Fruit fly (Drosophila melanogaster) whole organism, embryonic: ENCODE results near the gene eIF3d1.

Experiments used
- Abd-B ChIP-seq: fragments of 200-800 bp; sonication (Bioruptor generic); optimal IDR thresholded peaks from 2 replicates; lab custom pipeline; 2018; ENCODE audit warnings: missing biosample characterization, mild to moderate bottlenecking, missing genetic modification characterization, moderate library complexity
- Atf3 ChIP-seq: fragments of 200-800 bp; sonication (Bioruptor generic); optimal IDR thresholded peaks from 3 replicates; lab custom pipeline; 2016; ENCODE audit warnings: missing biosample characterization, missing genetic modification characterization
- B-H2 ChIP-seq: fragments of 200-800 bp; sonication (Bioruptor generic); optimal IDR thresholded peaks from 2 replicates; lab custom pipeline; 2018; ENCODE audit warnings: missing biosample characterization, mild to moderate bottlenecking, missing genetic modification characterization
- Bdp1 ChIP-seq: fragments of 200-800 bp; sonication (Bioruptor generic); optimal IDR thresholded peaks from 3 replicates; lab custom pipeline; 2016; ENCODE audit warnings: missing biosample characterization, missing genetic modification characterization
- CG11085 ChIP-seq: fragments of 200-800 bp; sonication (Bioruptor generic); IDR thresholded peaks from 2 replicates; pipeline ENCODE4 v1.3.6; 2022; ENCODE audit warnings: missing biosample characterization, missing genetic modification characterization
- CG11695 ChIP-seq: fragments of 200-800 bp; sonication (Bioruptor generic); IDR thresholded peaks from 3 replicates; pipeline ENCODE4 v1.3.6; 2022; ENCODE audit warnings: missing biosample characterization, missing genetic modification characterization
- CG12391 ChIP-seq: fragments of 200-800 bp; sonication (Bioruptor generic); optimal IDR thresholded peaks from 3 replicates; lab custom pipeline; 2018; ENCODE audit warnings: missing biosample characterization, mild to moderate bottlenecking, missing genetic modification characterization, moderate library complexity
- CG14014 ChIP-seq: fragments of 200-800 bp; sonication (Bioruptor generic); IDR thresholded peaks from 2 replicates; pipeline ENCODE4 v1.3.6; 2022; ENCODE audit warnings: missing biosample characterization, missing genetic modification characterization
- CG14441 ChIP-seq: fragments of 200-800 bp; sonication (Bioruptor generic); IDR thresholded peaks from 2 replicates; pipeline ENCODE4 v1.3.6; 2022; ENCODE audit warnings: missing biosample characterization, missing genetic modification characterization
- CG14667 ChIP-seq: fragments of 200-800 bp; sonication (Bioruptor generic); IDR thresholded peaks from 2 replicates; pipeline ENCODE4 v1.3.6; 2022; ENCODE audit warnings: missing biosample characterization, missing genetic modification characterization
- CG17359 ChIP-seq: fragments of 200-800 bp; sonication (Bioruptor generic); optimal IDR thresholded peaks from 3 replicates; lab custom pipeline; 2018; ENCODE audit warnings: missing biosample characterization, mild to moderate bottlenecking, missing genetic modification characterization, moderate library complexity
- CG3163 ChIP-seq: fragments of 200-800 bp; sonication (Bioruptor generic); optimal IDR thresholded peaks from 3 replicates; lab custom pipeline; 2016; ENCODE audit warnings: missing biosample characterization, missing genetic modification characterization
- CG4617 ChIP-seq: fragments of 200-800 bp; sonication (Bioruptor generic); optimal IDR thresholded peaks from 3 replicates; lab custom pipeline; 2016; ENCODE audit warnings: missing biosample characterization, missing genetic modification characterization, borderline replicate concordance
- CG4820 ChIP-seq: fragments of 200-800 bp; sonication (Bioruptor generic); optimal IDR thresholded peaks from 3 replicates; lab custom pipeline; 2016; ENCODE audit warnings: missing biosample characterization, missing genetic modification characterization
- CG6654 ChIP-seq: fragments of 200-800 bp; sonication (Bioruptor generic); optimal IDR thresholded peaks from 2 replicates; lab custom pipeline; 2017; ENCODE audit warnings: missing biosample characterization, mild to moderate bottlenecking, missing genetic modification characterization
- CG8290 ChIP-seq, 3 experiments: fragments of 200-800 bp; sonication (Bioruptor generic); optimal IDR thresholded peaks; 2 replicates each; lab custom pipeline; 2016 to 2019; ENCODE audit warnings: missing biosample characterization in 3 of 3, missing genetic modification characterization in 3 of 3, mild to moderate bottlenecking in 2 of 3, moderate library complexity in 1 of 3
- CG8359 ChIP-seq: fragments of 200-800 bp; sonication (Bioruptor generic); optimal IDR thresholded peaks from 2 replicates; lab custom pipeline; 2017; ENCODE audit warnings: missing biosample characterization, mild to moderate bottlenecking, missing genetic modification characterization, borderline replicate concordance
- CG8765 ChIP-seq: fragments of 200-800 bp; sonication (Bioruptor generic); IDR thresholded peaks from 2 replicates; pipeline ENCODE4 v1.3.6; 2022; ENCODE audit warnings: missing biosample characterization, missing genetic modification characterization
- CG8944 ChIP-seq: fragments of 200-800 bp; sonication (Bioruptor generic); optimal IDR thresholded peaks from 3 replicates; lab custom pipeline; 2016; ENCODE audit warnings: missing biosample characterization, missing genetic modification characterization
- CG9876 ChIP-seq: fragments of 200-800 bp; sonication (Bioruptor generic); optimal IDR thresholded peaks from 2 replicates; lab custom pipeline; 2016; ENCODE audit warnings: missing biosample characterization, missing genetic modification characterization
- CG9932 ChIP-seq: fragments of 200-800 bp; sonication (Bioruptor generic); IDR thresholded peaks from 2 replicates; pipeline ENCODE4 v1.3.6; 2022; ENCODE audit warnings: missing biosample characterization, missing genetic modification characterization
- CTCF ChIP-seq: fragments of 200-800 bp; sonication (Bioruptor generic); optimal IDR thresholded peaks from 2 replicates; lab custom pipeline; 2017; ENCODE audit warnings: missing biosample characterization, mild to moderate bottlenecking, missing genetic modification characterization, moderate library complexity
- Dad ChIP-seq: fragments of 200-800 bp; sonication (Bioruptor generic); optimal IDR thresholded peaks from 3 replicates; lab custom pipeline; 2016; ENCODE audit warnings: missing biosample characterization, missing genetic modification characterization
- Dbx ChIP-seq: fragments of 200-800 bp; sonication (Bioruptor generic); IDR thresholded peaks from 3 replicates; pipeline ENCODE4 v1.3.6; 2022; ENCODE audit warnings: missing biosample characterization, missing genetic modification characterization
- Eip74EF ChIP-seq, 2 experiments: fragments of 200-800 bp in 1 of 2; fragments of >200 bp in 1 of 2; sonication (Bioruptor generic) in 1 of 2; optimal IDR thresholded peaks; 2 replicates each; lab custom pipeline; 2017 to 2019; ENCODE audit warnings: missing biosample characterization in 2 of 2, missing genetic modification characterization in 2 of 2, mild to moderate bottlenecking in 1 of 2, moderate library complexity in 1 of 2
- Gug ChIP-seq: fragments of 200-800 bp; sonication (Bioruptor generic); IDR thresholded peaks from 4 replicates; pipeline ENCODE4 v1.3.6; 2022; ENCODE audit warnings: missing biosample characterization, missing genetic modification characterization
- HLH3B ChIP-seq: fragments of 200-800 bp; sonication (Bioruptor generic); IDR thresholded peaks from 2 replicates; pipeline ENCODE4 v1.3.6; 2022; ENCODE audit warnings: missing biosample characterization, missing genetic modification characterization
- Hr39 ChIP-seq: fragments of >200 bp; optimal IDR thresholded peaks from 2 replicates; lab custom pipeline; 2017
- Lhr ChIP-seq: fragments of 200-800 bp; sonication (Bioruptor generic); optimal IDR thresholded peaks from 3 replicates; lab custom pipeline; 2017; ENCODE audit warnings: mild to moderate bottlenecking, missing biosample characterization, missing genetic modification reagents, missing genetic modification characterization
- NFAT ChIP-seq: fragments of 200-800 bp; sonication (Bioruptor generic); IDR thresholded peaks from 2 replicates; pipeline ENCODE4 v1.3.6; 2022; ENCODE audit warnings: missing biosample characterization, missing genetic modification characterization
- NfI ChIP-seq: fragments of 200-800 bp; sonication (Bioruptor generic); optimal IDR thresholded peaks from 3 replicates; lab custom pipeline; 2018; ENCODE audit warnings: missing biosample characterization, mild to moderate bottlenecking, missing genetic modification characterization, moderate library complexity
- Oaz ChIP-seq: fragments of 200-800 bp; sonication (Bioruptor generic); IDR thresholded peaks from 2 replicates; pipeline ENCODE4 v1.3.6; 2022; ENCODE audit warnings: missing biosample characterization, missing genetic modification characterization
- Opbp ChIP-seq: fragments of 200-800 bp; sonication (Bioruptor generic); IDR thresholded peaks from 3 replicates; pipeline ENCODE4 v1.3.6; 2022; ENCODE audit warnings: missing biosample characterization, missing genetic modification characterization; ENCODE audit not compliant: partially characterized antibody
- Tbp ChIP-seq: fragments of >200 bp; optimal IDR thresholded peaks from 2 replicates; lab custom pipeline; 2018; ENCODE audit warnings: missing biosample characterization, missing genetic modification characterization
- Usf ChIP-seq: fragments of 200-800 bp; sonication (Bioruptor generic); optimal IDR thresholded peaks from 2 replicates; lab custom pipeline; 2017; ENCODE audit warnings: missing genotype, missing biosample characterization, missing genetic modification characterization
- aop ChIP-seq: fragments of 200-800 bp; sonication (Bioruptor generic); IDR thresholded peaks from 2 replicates; pipeline ENCODE4 v1.3.6; 2022; ENCODE audit warnings: missing biosample characterization, missing genetic modification characterization
- ato ChIP-seq: fragments of 200-800 bp; sonication (Bioruptor generic); IDR thresholded peaks from 2 replicates; pipeline ENCODE4 v1.3.6; 2022; ENCODE audit warnings: missing biosample characterization, missing genetic modification characterization; ENCODE audit not compliant: partially characterized antibody
- cad ChIP-seq: fragments of >200 bp; optimal IDR thresholded peaks from 2 replicates; lab custom pipeline; 2017; ENCODE audit warnings: missing biosample characterization, missing genetic modification characterization
- crp ChIP-seq, 2 experiments: fragments of 200-800 bp; sonication (Bioruptor generic); optimal IDR thresholded peaks; 2 replicates in 1 of 2; 3 replicates in 1 of 2; lab custom pipeline; 2017; ENCODE audit warnings: missing biosample characterization in 2 of 2, missing genetic modification characterization in 2 of 2, mild to moderate bottlenecking in 1 of 2, moderate library complexity in 1 of 2
- disco-r ChIP-seq: fragments of 200-800 bp; sonication (Bioruptor generic); optimal IDR thresholded peaks from 2 replicates; lab custom pipeline; 2016; ENCODE audit warnings: missing biosample characterization, missing genetic modification characterization
- dmrt11E ChIP-seq: fragments of 200-800 bp; sonication (Bioruptor generic); optimal IDR thresholded peaks from 3 replicates; lab custom pipeline; 2018; ENCODE audit warnings: missing biosample characterization, mild to moderate bottlenecking, missing genetic modification characterization, moderate library complexity
- dmrt99B ChIP-seq: fragments of 200-800 bp; sonication (Bioruptor generic); optimal IDR thresholded peaks from 2 replicates; lab custom pipeline; 2018; ENCODE audit warnings: missing biosample characterization, mild to moderate bottlenecking, missing genetic modification characterization, moderate library complexity
- dysf ChIP-seq: fragments of 200-800 bp; sonication (Bioruptor generic); IDR thresholded peaks from 3 replicates; pipeline ENCODE4 v1.3.6; 2022; ENCODE audit warnings: missing biosample characterization, missing genetic modification characterization
- gt ChIP-seq: fragments of 200-800 bp; sonication (Bioruptor generic); IDR thresholded peaks from 2 replicates; pipeline ENCODE4 v1.3.6; 2022; ENCODE audit warnings: missing biosample characterization, missing genetic modification characterization
- lola ChIP-seq, 3 experiments: fragments of >200 bp in 2 of 3; fragments of 200-800 bp in 1 of 3; sonication (Bioruptor generic) in 1 of 3; optimal IDR thresholded peaks; 2 replicates each; lab custom pipeline; 2017 to 2019; ENCODE audit warnings: missing biosample characterization in 3 of 3, missing genetic modification characterization in 3 of 3, mild to moderate bottlenecking in 1 of 3, moderate library complexity in 1 of 3
- mam ChIP-seq: fragments of 200-800 bp; sonication (Bioruptor generic); optimal IDR thresholded peaks from 3 replicates; lab custom pipeline; 2016; ENCODE audit warnings: missing biosample characterization, missing genetic modification characterization
- odd ChIP-seq: fragments of 200-800 bp; sonication (Bioruptor generic); optimal IDR thresholded peaks from 2 replicates; lab custom pipeline; 2017; ENCODE audit warnings: missing biosample characterization, mild to moderate bottlenecking, missing genetic modification characterization
- pho ChIP-seq: fragments of 200-800 bp; sonication (Bioruptor generic); optimal IDR thresholded peaks from 2 replicates; lab custom pipeline; 2016; ENCODE audit warnings: missing biosample characterization, missing genetic modification characterization
- slp2 ChIP-seq: fragments of 200-800 bp; sonication (Bioruptor generic); optimal IDR thresholded peaks from 2 replicates; lab custom pipeline; 2016; ENCODE audit warnings: missing biosample characterization, missing genetic modification characterization
- sob ChIP-seq: fragments of 200-800 bp; sonication (Bioruptor generic); IDR thresholded peaks from 2 replicates; pipeline ENCODE4 v1.3.6; 2022; ENCODE audit warnings: missing biosample characterization, missing genetic modification characterization
- usp ChIP-seq: fragments of >200 bp; optimal IDR thresholded peaks from 2 replicates; lab custom pipeline; 2017; ENCODE audit warnings: missing biosample characterization, missing genetic modification characterization
- zfh1 ChIP-seq: fragments of 200-800 bp; sonication (Bioruptor generic); IDR thresholded peaks from 3 replicates; pipeline ENCODE4 v1.3.6; 2022; ENCODE audit warnings: missing biosample characterization, missing genetic modification characterization

eIF3d1 gene

dm6 chr3R:23679911-23680336 lies at the start of gene eIF3d1 (continued):
- TF ChIP-seq zfh1 (0 out of 3 replicates have a peak, but pooled peaks have one; percentile 52), HLH3B (GFP tag; lab: Robert Waterston, UW) (no peak), sob (GFP tag; lab: Robert Waterston, UW) (no peak), B-H2 (GFP tag; lab: Kevin White, UChicago) (no peak), CG11085 (GFP tag; lab: Robert Waterston, UW) (no peak), dmrt99B (tag; lab: Kevin White, UChicago) (no peak), Gug (GFP tag; lab: Robert Waterston, UW) (no peak), Opbp (peak; percentile 41; the same call in 1 of the 3 replicates), CG3163 (peak; percentile 36), CG12391 (peak; percentile 38), mam (GFP tag; lab: Kevin White, UChicago) (peak; percentile 18), NfI (GFP tag; lab: Kevin White, UChicago) (no peak), CG17359 (tag; lab: Kevin White, UChicago) (no peak), dmrt11E (tag; lab: Kevin White, UChicago) (peak; percentile 16), odd (GFP tag; lab: Kevin White, UChicago) (no peak), aop (GFP tag; lab: Robert Waterston, UW) (no peak), crp (GFP tag; optimal IDR thresholded peaks at IDR 0.05; lab: Kevin White, UChicago) (peak in 1 of 2 experiments; percentile 11), Lhr (GFP tag; lab: Kevin White, UChicago) (peak; percentile 73), CG14441 (GFP tag; lab: Robert Waterston, UW) (peak; percentile 17; the same call in 1 of the 2 replicates), CG8359 (GFP tag; lab: Kevin White, UChicago) (no peak), ato (GFP tag; lab: Robert Waterston, UW) (no peak), CTCF (GFP tag; lab: Kevin White, UChicago) (peak; percentile 98), Oaz (GFP tag; lab: Robert Waterston, UW) (no peak), CG8290 (GFP tag; optimal IDR thresholded peaks at IDR 0.05; lab: Kevin White, UChicago) (peak; percentile 12), CG8290 (tag; optimal IDR thresholded peaks at IDR 0.05; lab: Kevin White, UChicago) (no peak), Tbp (GFP tag; lab: Kevin White, UChicago) (no peak), Bdp1 (peak; percentile 41), Hr39 (lab: Kevin White, UChicago) (no peak), cad (GFP tag; lab: Kevin White, UChicago) (no peak), CG8765 (GFP tag; lab: Robert Waterston, UW) (0 out of 2 replicates have a peak, but pooled peaks have one; percentile 27), lola (GFP tag; optimal IDR thresholded peaks at IDR 0.05; lab: Kevin White, UChicago) (no peak), Usf (GFP tag; lab: Kevin White, UChicago) (no peak), CG14667 (GFP tag; lab: Robert Waterston, UW) (no peak), CG9932 (GFP tag; lab: Robert Waterston, UW) (peak; percentile 22; the same call in 1 of the 2 replicates), pho (no peak), disco-r (GFP tag; lab: Kevin White, UChicago) (no peak), Atf3 (no peak), CG14014 (no peak), Dbx (GFP tag; lab: Robert Waterston, UW) (no peak), CG4820 (GFP tag; lab: Kevin White, UChicago) (no peak), Dad (GFP tag; lab: Kevin White, UChicago) (no peak), CG11695 (GFP tag; lab: Robert Waterston, UW) (no peak), NFAT (peak; percentile 48; the same call in 1 of the 2 replicates), usp (GFP tag; lab: Kevin White, UChicago) (no peak), slp2 (no peak), CG4617 (peak; percentile 89), dysf (GFP tag; lab: Robert Waterston, UW) (no peak), Eip74EF (GFP tag; optimal IDR thresholded peaks at IDR 0.05; lab: Kevin White, UChicago) (no peak), Abd-B (GFP tag; lab: Kevin White, UChicago) (no peak), CG8944 (GFP tag; lab: Kevin White, UChicago) (no peak), CG6654 (no peak), CG9876 (no peak), gt (GFP tag; lab: Robert Waterston, UW) (no peak)
